Fruit fly (Drosophila melanogaster) whole organism: Measurements from ENCODE around the gene CG13284.

Experiments
- CG8478 ChIP-seq: fragments of >200 bp; optimal IDR thresholded peaks from 2 replicates; lab custom pipeline; 2018; ENCODE audit warnings: inconsistent platforms
- EcR ChIP-seq, 2 experiments: fragments of >200 bp; optimal IDR thresholded peaks; 2 replicates each; lab custom pipeline; 2017; ENCODE audit warnings: missing biosample characterization in 2 of 2, missing genetic modification characterization in 2 of 2, missing genetic modification reagents in 2 of 2
- pan ChIP-seq: fragments of >200 bp; optimal IDR thresholded peaks from 2 replicates; lab custom pipeline; 2017
- psq ChIP-seq: fragments of >200 bp; optimal IDR thresholded peaks from 2 replicates; lab custom pipeline; 2017
- usp ChIP-seq: fragments of >200 bp; optimal IDR thresholded peaks from 2 replicates; lab custom pipeline; 2017; ENCODE audit warnings: missing biosample characterization, missing genetic modification characterization, mixed read lengths

DNA sequence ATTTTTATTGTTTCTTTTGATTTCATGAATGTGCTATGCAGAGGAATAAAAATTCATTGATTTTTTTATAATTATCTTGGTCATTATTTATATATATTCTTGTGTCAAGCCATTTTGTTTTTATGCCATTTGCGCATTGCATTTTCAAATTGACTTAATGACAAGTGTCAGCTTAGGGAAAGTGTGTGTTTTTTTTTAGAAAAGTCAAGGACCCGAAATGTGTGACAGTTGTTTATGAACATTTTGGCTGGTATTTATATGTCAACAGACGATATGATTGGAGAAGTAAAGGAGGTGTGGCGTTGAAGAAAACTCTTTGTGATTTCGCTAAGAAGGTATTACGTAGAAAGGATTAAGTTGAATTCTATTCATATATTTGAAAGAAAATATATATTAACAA is 10.8 kb downstream of the CG13284 start, which contains the start of the genes SclA and SclB:
- TF ChIP-seq usp (GFP tag; lab: Kevin White, UChicago) (no peak), CG8478 (lab: Kevin White, UChicago) (no peak), psq (lab: Kevin White, UChicago) (no peak), pan (lab: Kevin White, UChicago) (no peak), EcR (GFP tag; optimal IDR thresholded peaks at IDR 0.05; lab: Kevin White, UChicago) (no peak)
